Worm (Caenorhabditis elegans) whole organism, midembryonic: ENCODE results near the gene C07A9.5.

Source experiments
- cog-1 ChIP-seq: sonication (generic microtip); optimal IDR thresholded peaks from 2 replicates; lab custom pipeline; 2016; ENCODE audit warnings: missing genetic modification characterization, missing compliant biosample characterization
- flt-1 ChIP-seq: fragments of 200-800 bp; sonication (Bioruptor generic); IDR thresholded peaks from 2 replicates; pipeline ENCODE4 v1.3.6; 2022; ENCODE audit warnings: missing genetic modification characterization, missing compliant biosample characterization
- med-1 ChIP-seq: sonication (generic microtip); optimal IDR thresholded peaks from 2 replicates; lab custom pipeline; 2017; ENCODE audit warnings: missing genetic modification characterization, mild to moderate bottlenecking, missing compliant biosample characterization, antibody characterized with exemption, missing genetic modification reagents; ENCODE audit not compliant: insufficient read depth
- ztf-23 ChIP-seq: fragments of 200-800 bp; sonication (Bioruptor generic); IDR thresholded peaks from 2 replicates; pipeline ENCODE4 v1.3.6; 2022; ENCODE audit warnings: missing genetic modification reagents, missing genetic modification characterization, missing compliant biosample characterization
- ztf-29 ChIP-seq: fragments of 200-800 bp; sonication (Bioruptor generic); IDR thresholded peaks from 2 replicates; pipeline ENCODE4 v1.3.6; 2022; ENCODE audit warnings: missing genetic modification reagents, missing genetic modification characterization, missing compliant biosample characterization

DNA sequence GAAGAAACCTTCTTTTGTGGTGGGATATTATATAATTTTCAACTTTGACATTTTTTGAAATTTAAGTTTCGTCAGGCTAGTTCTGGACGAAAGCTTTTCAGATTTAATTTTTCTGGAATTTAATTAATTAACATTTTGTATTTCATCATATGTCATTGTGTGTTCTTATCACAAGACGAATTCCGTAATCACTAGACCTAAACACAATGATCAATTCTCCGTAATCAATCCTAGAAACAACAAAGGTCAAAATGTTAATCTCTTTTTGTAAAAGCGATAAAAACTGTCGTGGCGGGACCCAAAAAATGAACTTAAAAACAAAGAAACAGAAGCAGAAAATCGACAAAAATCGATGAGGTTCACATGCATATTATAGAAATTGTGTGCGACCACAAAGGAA lies 32.1 kb upstream of the C07A9.5 start:
- TF ChIP-seq med-1 (GFP tag; lab: Kevin White, UChicago) (no peak), ztf-29 (GFP tag; lab: Robert Waterston, UW) (no peak), flt-1 (no peak), cog-1 (tag; lab: Kevin White, UChicago) (no peak), ztf-23 (GFP tag; lab: Robert Waterston, UW) (no peak)
